Worm (Caenorhabditis elegans): ENCODE data around the gene nhr-14.

Gene nhr-14

DNA sequence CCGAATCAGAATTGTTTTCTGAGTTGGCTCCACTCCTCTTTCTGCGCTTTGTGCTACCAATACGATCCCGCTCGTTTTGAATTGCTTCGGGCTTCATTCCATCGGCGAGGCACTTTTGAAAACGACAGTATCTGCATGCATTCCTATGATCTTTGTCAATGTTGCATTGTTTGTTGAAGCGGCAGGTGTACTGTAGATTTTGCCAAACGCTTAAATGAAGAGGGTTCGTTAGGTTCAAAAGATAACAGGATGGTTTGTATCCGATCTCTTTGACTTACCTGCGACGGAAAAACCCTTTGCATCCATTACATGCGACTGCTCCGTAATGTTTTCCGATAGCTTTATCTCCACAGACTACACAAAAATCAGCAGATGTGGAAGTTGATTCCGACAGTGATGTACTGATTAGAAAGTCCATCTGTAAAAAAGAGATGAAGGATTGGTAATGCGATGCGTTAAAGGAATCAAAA, at the start of gene nhr-14:
nhr-14 (minus strand) TSS at position 420 of the 470 bp plus-strand sequence.
- TF ChIP-seq nhr-25 (tag; optimal IDR thresholded peaks at IDR 0.05) (peak; percentile 16), ceh-16 (tag; optimal IDR thresholded peaks at IDR 0.05) (no peak)

DNA sequence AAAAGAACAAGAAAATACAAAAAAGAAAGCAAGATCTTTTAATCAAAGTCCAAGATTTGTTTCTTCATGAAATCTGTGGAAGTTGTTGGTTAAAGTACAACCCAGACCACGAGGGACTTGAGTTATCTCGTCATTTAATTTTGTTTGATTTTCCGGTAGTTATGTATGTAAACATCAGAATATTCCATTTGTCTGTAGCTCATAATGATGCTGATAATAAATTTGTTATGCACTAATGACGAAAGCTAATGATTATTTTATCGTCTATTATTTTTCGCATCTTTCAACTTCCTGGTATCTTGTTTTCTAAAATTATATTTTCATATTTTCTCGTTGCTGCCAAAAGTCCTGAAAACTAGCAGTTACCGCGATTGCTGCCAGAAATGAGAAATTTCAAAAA, 47.0 kb upstream of the nhr-14 start:
- no peak for TF ChIP-seq ZK546.5 (tag; optimal IDR thresholded peaks at IDR 0.05)
- no peak for TF ChIP-seq elt-3 (tag; optimal IDR thresholded peaks at IDR 0.05)
- TF ChIP-seq daf-12 (tag; optimal IDR thresholded peaks at IDR 0.05): no peak
- TF ChIP-seq mdl-1 (tag; optimal IDR thresholded peaks at IDR 0.05): no peak

DNA sequence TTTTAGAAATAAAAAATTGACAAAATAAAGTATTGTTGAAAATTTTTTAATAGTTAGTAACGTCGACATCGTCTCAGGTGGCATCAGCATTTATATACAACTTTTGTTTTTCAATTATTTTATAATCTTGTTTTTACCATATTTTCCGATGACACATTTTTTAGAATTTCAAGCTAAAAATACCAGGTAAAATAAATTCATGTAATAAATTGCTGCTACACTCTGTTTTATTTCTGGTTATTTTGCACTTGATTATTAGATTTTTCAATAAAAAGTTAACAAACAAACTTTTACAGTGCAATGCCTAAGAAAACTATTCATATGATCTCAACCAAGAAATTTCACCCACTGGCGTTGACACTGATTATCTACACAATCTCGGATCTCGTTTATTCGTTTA, 45.6 kb upstream of the nhr-14 start, which contains the start of gene C03G5.14:
C03G5.14 (plus strand) TSS at position 301 of the 400 bp plus-strand sequence.
- TF ChIP-seq egl-27 (tag; optimal IDR thresholded peaks at IDR 0.05) (no peak), jun-1 (tag; optimal IDR thresholded peaks at IDR 0.05) (no peak), ama-1 (optimal IDR thresholded peaks at IDR 0.05) (no peak), snpc-4 (tag; optimal IDR thresholded peaks at IDR 0.05) (no peak), fkh-10 (GFP tag; optimal IDR thresholded peaks at IDR 0.05) (no peak), hmg-11 (tag; optimal IDR thresholded peaks at IDR 0.05) (no peak), fkh-2 (tag; optimal IDR thresholded peaks at IDR 0.05) (no peak), elt-3 (tag; optimal IDR thresholded peaks at IDR 0.05) (no peak), mml-1 (tag; optimal IDR thresholded peaks at IDR 0.05) (no peak), ZK546.5 (tag; optimal IDR thresholded peaks at IDR 0.05) (no peak)

DNA sequence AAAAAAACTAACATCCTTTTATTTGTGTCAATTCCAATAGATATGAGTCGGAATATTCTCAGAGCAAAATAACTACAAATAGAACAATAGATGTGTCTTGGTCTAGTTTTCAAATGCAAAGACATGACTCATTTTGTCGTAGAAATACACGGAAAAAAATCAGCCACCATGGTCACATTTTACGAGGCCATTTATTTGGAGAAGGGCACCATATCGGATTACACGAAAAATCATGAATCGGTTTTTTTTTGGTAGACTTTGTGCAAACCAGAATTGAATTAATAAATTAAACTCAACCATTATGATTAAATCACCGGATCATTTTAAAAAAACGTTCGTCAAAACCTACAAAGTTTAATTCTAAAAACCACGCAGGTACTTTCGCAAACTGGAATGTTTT, 44.4 kb upstream of the nhr-14 start, which contains the start of gene H03E18.2:
H03E18.2 (minus strand) TSS at position 101 of the 400 bp plus-strand sequence.
- TF ChIP-seq unc-39 (tag; optimal IDR thresholded peaks at IDR 0.05) (no peak), fos-1 (tag; optimal IDR thresholded peaks at IDR 0.05) (no peak), egl-5 (tag; optimal IDR thresholded peaks at IDR 0.05) (no peak)

DNA sequence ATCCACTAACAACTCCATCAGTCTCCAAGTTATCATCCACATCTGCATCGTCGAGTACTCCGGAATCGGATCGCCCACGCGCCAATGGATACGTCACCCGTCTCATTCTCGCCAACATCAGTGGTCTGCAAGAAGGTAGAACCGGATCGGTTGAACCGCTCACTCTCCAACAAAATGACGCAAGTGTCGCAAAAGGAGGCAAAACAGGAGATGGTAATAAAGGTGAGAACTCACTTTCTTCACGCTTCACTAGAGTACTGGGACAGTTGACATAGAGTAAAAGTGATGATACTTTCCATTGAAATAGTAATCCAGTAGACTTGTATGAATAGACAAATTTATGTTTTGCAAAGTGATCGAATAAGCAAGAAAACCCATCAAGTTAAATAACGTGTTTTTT, 33.1 kb upstream of the nhr-14 start:
- TF ChIP-seq pha-4 (tag; optimal IDR thresholded peaks at IDR 0.05) (no peak), fos-1 (tag; optimal IDR thresholded peaks at IDR 0.05) (no peak), daf-12 (tag; optimal IDR thresholded peaks at IDR 0.05) (no peak), R02D3.7 (tag; optimal IDR thresholded peaks at IDR 0.05) (no peak), hmg-11 (tag; optimal IDR thresholded peaks at IDR 0.05) (no peak)

DNA sequence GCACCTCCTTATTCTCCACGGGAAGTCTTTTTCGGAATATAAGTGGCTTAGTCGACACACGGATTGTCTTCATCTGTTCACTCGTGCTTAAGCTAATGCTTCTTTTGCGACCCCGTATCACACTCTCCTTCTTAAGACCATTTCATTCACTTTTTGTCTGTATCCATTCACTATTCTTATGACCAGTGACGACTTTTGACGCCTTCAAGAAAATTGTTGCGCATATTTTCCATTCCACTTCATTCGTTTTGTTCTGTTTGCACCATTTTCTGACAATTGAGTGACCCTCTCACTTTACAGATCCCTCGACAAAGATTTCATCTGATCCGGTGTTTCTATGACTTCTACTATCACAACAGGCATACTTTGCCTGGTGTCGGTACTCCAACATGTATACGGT, 31.6 kb upstream of the nhr-14 start, which contains the start of gene H03E18.1:
H03E18.1 (plus strand) TSS at position 301 of the 400 bp plus-strand sequence.
- TF ChIP-seq nhr-28 (tag; optimal IDR thresholded peaks at IDR 0.05) (no peak), unc-39 (tag; optimal IDR thresholded peaks at IDR 0.05) (no peak), elt-1 (tag; optimal IDR thresholded peaks at IDR 0.05) (no peak), fos-1 (tag; optimal IDR thresholded peaks at IDR 0.05) (no peak), nhr-25 (tag; optimal IDR thresholded peaks at IDR 0.05) (no peak), eor-1 (tag; optimal IDR thresholded peaks at IDR 0.05) (no peak), pqm-1 (tag; optimal IDR thresholded peaks at IDR 0.05) (no peak), sea-2 (GFP tag; optimal IDR thresholded peaks at IDR 0.05) (no peak), nhr-11 (tag; optimal IDR thresholded peaks at IDR 0.05) (no peak), mdl-1 (tag; optimal IDR thresholded peaks at IDR 0.05) (no peak)

DNA sequence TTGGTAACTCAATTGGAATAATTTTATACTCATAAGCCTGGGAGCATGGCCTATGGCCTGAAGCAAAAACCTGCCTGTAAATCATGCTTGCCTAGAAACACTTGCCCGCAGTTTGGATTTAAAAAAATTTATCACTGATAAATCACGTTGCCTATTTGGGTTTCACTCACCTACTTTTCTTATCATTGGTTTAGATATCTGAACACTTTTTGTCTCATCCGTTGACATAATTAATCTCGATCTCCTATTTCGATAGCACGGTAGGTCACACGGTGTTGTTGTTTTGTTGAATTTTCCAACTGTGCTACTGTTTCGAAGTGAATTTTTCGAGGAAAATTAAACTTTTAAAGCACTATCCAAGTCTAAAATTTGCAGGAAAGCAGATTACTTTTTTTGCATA, 31.1 kb upstream of the nhr-14 start:
- peak; percentile 76 for TF ChIP-seq nhr-23 (tag; optimal IDR thresholded peaks at IDR 0.05)
- no peak for TF ChIP-seq pqm-1 (tag; optimal IDR thresholded peaks at IDR 0.05)

DNA sequence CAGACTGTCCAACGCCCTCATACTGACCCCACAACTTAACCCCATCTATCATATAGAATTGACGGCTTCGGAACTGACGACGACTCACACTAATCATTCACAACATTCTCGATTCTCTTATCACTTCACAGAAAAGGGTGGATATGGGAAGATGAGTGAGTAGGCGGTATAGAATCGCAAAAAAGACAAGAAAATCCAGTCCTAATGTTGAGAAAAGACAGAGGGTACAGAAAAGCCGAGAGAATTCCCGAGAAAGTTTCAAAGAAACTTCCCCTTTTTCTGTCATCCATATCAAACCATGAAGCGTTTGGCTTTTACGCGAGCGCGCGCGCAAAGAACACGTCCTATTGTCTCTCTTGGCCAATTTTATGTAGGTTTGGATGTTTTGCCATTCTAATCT, 28.2 kb upstream of the nhr-14 start:
- TF ChIP-seq R02D3.7 (tag; optimal IDR thresholded peaks at IDR 0.05) (no peak), lsy-12 (tag; optimal IDR thresholded peaks at IDR 0.05) (no peak), tbx-2 (tag; optimal IDR thresholded peaks at IDR 0.05) (no peak), nhr-23 (tag; optimal IDR thresholded peaks at IDR 0.05) (peak; percentile 71), egl-5 (tag; optimal IDR thresholded peaks at IDR 0.05) (no peak), unc-39 (tag; optimal IDR thresholded peaks at IDR 0.05) (no peak), nhr-25 (tag; optimal IDR thresholded peaks at IDR 0.05) (peak; percentile 15), mml-1 (tag; optimal IDR thresholded peaks at IDR 0.05) (no peak), lin-15B (tag; optimal IDR thresholded peaks at IDR 0.05) (no peak), nhr-43 (tag; optimal IDR thresholded peaks at IDR 0.05; ENCODE audit: poor library complexity, severe bottlenecking) (peak; percentile 60), nhr-76 (tag; optimal IDR thresholded peaks at IDR 0.05) (no peak)
